Worm (Caenorhabditis elegans) whole organism, L2 larva: ENCODE data around the gene srsx-15.

Source experiments
- C34F6.9 ChIP-seq: fragments of 150-350 bp; optimal IDR thresholded peaks from 2 replicates; lab custom pipeline; 2014; ENCODE audit warnings: missing biosample characterization, missing genetic modification characterization
- F13H6.1 ChIP-seq: sonication (generic microtip); optimal IDR thresholded peaks from 2 replicates; lab custom pipeline; 2016; ENCODE audit warnings: missing genetic modification characterization, missing compliant biosample characterization
- R02D3.7 ChIP-seq: fragments of 150-350 bp; optimal IDR thresholded peaks from 2 replicates; lab custom pipeline; 2014; ENCODE audit warnings: missing biosample characterization, missing genetic modification characterization
- Y55F3AM.14 ChIP-seq: fragments of 200-800 bp; sonication (Bioruptor generic); optimal IDR thresholded peaks from 2 replicates; lab custom pipeline; 2018; ENCODE audit warnings: mild to moderate bottlenecking, missing genetic modification characterization, missing compliant biosample characterization
- ZK546.5 ChIP-seq: sonication (generic microtip); optimal IDR thresholded peaks from 2 replicates; lab custom pipeline; 2017; ENCODE audit warnings: missing biosample characterization, missing genetic modification characterization
- alr-1 ChIP-seq: fragments of 150-350 bp; optimal IDR thresholded peaks from 2 replicates; lab custom pipeline; 2014; ENCODE audit warnings: missing biosample characterization, missing genetic modification characterization
- ama-1 ChIP-seq: fragments of 150-350 bp; optimal IDR thresholded peaks from 2 replicates; lab custom pipeline; 2018; ENCODE audit warnings: inconsistent platforms
- blmp-1 ChIP-seq: sonication (generic microtip); optimal IDR thresholded peaks from 2 replicates; lab custom pipeline; 2017; ENCODE audit warnings: missing genetic modification characterization, mild to moderate bottlenecking, missing compliant biosample characterization, antibody characterized with exemption, moderate library complexity; ENCODE audit not compliant: insufficient read depth
- ceh-16 ChIP-seq: fragments of 150-350 bp; optimal IDR thresholded peaks from 2 replicates; lab custom pipeline; 2014; ENCODE audit warnings: missing biosample characterization, missing genetic modification characterization
- ceh-82 ChIP-seq: fragments of 150-350 bp; optimal IDR thresholded peaks from 2 replicates; lab custom pipeline; 2014; ENCODE audit warnings: missing biosample characterization, missing genetic modification characterization
- crh-2 ChIP-seq: sonication (generic microtip); optimal IDR thresholded peaks from 2 replicates; lab custom pipeline; 2017; ENCODE audit warnings: missing biosample characterization, missing genetic modification characterization
- dmd-4 ChIP-seq: sonication (generic microtip); optimal IDR thresholded peaks from 2 replicates; lab custom pipeline; 2017; ENCODE audit warnings: missing biosample characterization, missing genetic modification characterization
- egl-27 ChIP-seq: sonication (generic microtip); optimal IDR thresholded peaks from 3 replicates; lab custom pipeline; 2017; ENCODE audit warnings: missing biosample characterization, missing genetic modification reagents, missing genetic modification characterization
- elt-1 ChIP-seq: fragments of 150-350 bp; optimal IDR thresholded peaks from 2 replicates; lab custom pipeline; 2014; ENCODE audit warnings: missing biosample characterization, missing genetic modification characterization
- elt-3 ChIP-seq: sonication (generic microtip); optimal IDR thresholded peaks from 2 replicates; lab custom pipeline; 2017; ENCODE audit warnings: missing biosample characterization, missing genetic modification characterization
- fos-1 ChIP-seq: fragments of 150-350 bp; optimal IDR thresholded peaks from 2 replicates; lab custom pipeline; 2014; ENCODE audit warnings: missing biosample characterization, missing genetic modification characterization
- gmeb-1 ChIP-seq: fragments of 150-350 bp; optimal IDR thresholded peaks from 2 replicates; lab custom pipeline; 2014; ENCODE audit warnings: missing biosample characterization, missing genetic modification characterization
- lin-11 ChIP-seq: fragments of 150-350 bp; sonication (generic microtip); optimal IDR thresholded peaks from 2 replicates; lab custom pipeline; 2014; ENCODE audit warnings: missing biosample characterization, missing genetic modification characterization, inconsistent platforms, mixed read lengths
- lin-13 ChIP-seq: fragments of 150-350 bp; optimal IDR thresholded peaks from 2 replicates; lab custom pipeline; 2014; ENCODE audit warnings: missing biosample characterization, missing genetic modification reagents, missing genetic modification characterization
- lin-39 ChIP-seq: fragments of 150-350 bp; optimal IDR thresholded peaks from 2 replicates; lab custom pipeline; 2014; ENCODE audit warnings: missing biosample characterization, missing genetic modification reagents, missing genetic modification characterization
- lsy-2 ChIP-seq, 2 experiments: fragments of 150-350 bp in 1 of 2; sonication (generic microtip) in 1 of 2; optimal IDR thresholded peaks; 2 replicates each; lab custom pipeline; 2014 to 2017; ENCODE audit warnings: missing biosample characterization in 2 of 2, missing genetic modification characterization in 2 of 2
- mab-5 ChIP-seq: fragments of 150-350 bp; optimal IDR thresholded peaks from 2 replicates; lab custom pipeline; 2014; ENCODE audit warnings: missing biosample characterization, missing genetic modification characterization
- mbf-1 ChIP-seq: sonication (generic microtip); optimal IDR thresholded peaks from 2 replicates; lab custom pipeline; 2017; ENCODE audit warnings: missing biosample characterization, missing genetic modification characterization
- mdl-1 ChIP-seq, 2 experiments: fragments of 150-350 bp in 1 of 2; sonication (generic microtip) in 1 of 2; optimal IDR thresholded peaks; 2 replicates each; lab custom pipeline; 2017; ENCODE audit warnings: missing biosample characterization in 2 of 2, missing genetic modification characterization in 2 of 2
- nhr-11 ChIP-seq: fragments of 150-350 bp; optimal IDR thresholded peaks from 2 replicates; lab custom pipeline; 2014; ENCODE audit warnings: missing biosample characterization, missing genetic modification characterization
- nhr-12 ChIP-seq: fragments of 150-350 bp; optimal IDR thresholded peaks from 2 replicates; lab custom pipeline; 2014; ENCODE audit warnings: missing biosample characterization, missing genetic modification characterization
- nhr-25 ChIP-seq: fragments of 150-350 bp; sonication (generic microtip); optimal IDR thresholded peaks from 3 replicates; lab custom pipeline; 2014; ENCODE audit warnings: missing biosample characterization, missing genetic modification characterization
- nhr-6 ChIP-seq: fragments of 150-350 bp; optimal IDR thresholded peaks from 2 replicates; lab custom pipeline; 2014; ENCODE audit warnings: missing biosample characterization, missing genetic modification characterization
- peb-1 ChIP-seq: fragments of 150-350 bp; optimal IDR thresholded peaks from 2 replicates; lab custom pipeline; 2014; ENCODE audit warnings: missing biosample characterization, missing genetic modification characterization
- sem-4 ChIP-seq: fragments of 150-350 bp; optimal IDR thresholded peaks from 2 replicates; lab custom pipeline; 2014; ENCODE audit warnings: missing biosample characterization, missing genetic modification reagents, missing genetic modification characterization
- skn-1 ChIP-seq: sonication (generic microtip); optimal IDR thresholded peaks from 2 replicates; lab custom pipeline; 2017; ENCODE audit warnings: missing biosample characterization, missing genetic modification characterization
- sma-3 ChIP-seq: sonication (generic microtip); optimal IDR thresholded peaks from 2 replicates; lab custom pipeline; 2016; ENCODE audit warnings: missing genetic modification reagents, missing genetic modification characterization, missing compliant biosample characterization
- sma-9 ChIP-seq, 2 experiments: fragments of 150-350 bp in 1 of 2; sonication (generic microtip) in 1 of 2; optimal IDR thresholded peaks; 2 replicates each; lab custom pipeline; 2014 to 2016; ENCODE audit warnings: missing genetic modification characterization in 2 of 2, mild to moderate bottlenecking in 1 of 2, missing biosample characterization in 1 of 2, missing compliant biosample characterization in 1 of 2, missing genetic modification reagents in 1 of 2, moderate library complexity in 1 of 2
- snpc-4 ChIP-seq: fragments of 150-350 bp; optimal IDR thresholded peaks from 2 replicates; lab custom pipeline; 2014; ENCODE audit warnings: missing biosample characterization, missing genetic modification characterization
- unc-39 ChIP-seq: fragments of 150-350 bp; optimal IDR thresholded peaks from 2 replicates; lab custom pipeline; 2014; ENCODE audit warnings: missing biosample characterization, missing genetic modification characterization
- unc-55 ChIP-seq: fragments of 150-350 bp; sonication (generic microtip); optimal IDR thresholded peaks from 3 replicates; lab custom pipeline; 2014; ENCODE audit warnings: missing biosample characterization, missing genetic modification reagents, missing genetic modification characterization
- unc-62 ChIP-seq: fragments of 150-350 bp; optimal IDR thresholded peaks from 2 replicates; lab custom pipeline; 2014; ENCODE audit warnings: missing biosample characterization, missing genetic modification reagents, missing genetic modification characterization
- ztf-1 ChIP-seq: fragments of 200-800 bp; sonication (Bioruptor generic); conservative IDR thresholded peaks from 2 replicates; pipeline ENCODE4 v1.3.6; 2022; ENCODE audit warnings: missing genetic modification characterization, missing compliant biosample characterization
- ztf-11 ChIP-seq: sonication (generic microtip); optimal IDR thresholded peaks from 2 replicates; lab custom pipeline; 2017; ENCODE audit warnings: missing biosample characterization, missing genetic modification characterization
- ztf-4 ChIP-seq: fragments of 150-350 bp; optimal IDR thresholded peaks from 2 replicates; lab custom pipeline; 2014; ENCODE audit warnings: missing biosample characterization, missing genetic modification characterization

The srsx-15 gene

ce11 chrIV:5632536-5632935, 8.9 kb upstream of the srsx-15 start:
- TF ChIP-seq peb-1 (tag; lab: Kevin White, UChicago) (no peak), lsy-2 (tag; optimal IDR thresholded peaks at IDR 0.05; lab: Kevin White, UChicago) (no peak), Y55F3AM.14 (no peak), lin-11 (tag; lab: Kevin White, UChicago) (no peak), snpc-4 (tag; lab: Kevin White, UChicago) (no peak), mab-5 (tag; lab: Kevin White, UChicago) (no peak), ceh-16 (no peak), sem-4 (tag; lab: Kevin White, UChicago) (no peak), C34F6.9 (tag; lab: Kevin White, UChicago) (no peak), ama-1 (lab: Kevin White, UChicago) (no peak), elt-3 (tag; lab: Kevin White, UChicago) (no peak), unc-55 (no peak)

DNA sequence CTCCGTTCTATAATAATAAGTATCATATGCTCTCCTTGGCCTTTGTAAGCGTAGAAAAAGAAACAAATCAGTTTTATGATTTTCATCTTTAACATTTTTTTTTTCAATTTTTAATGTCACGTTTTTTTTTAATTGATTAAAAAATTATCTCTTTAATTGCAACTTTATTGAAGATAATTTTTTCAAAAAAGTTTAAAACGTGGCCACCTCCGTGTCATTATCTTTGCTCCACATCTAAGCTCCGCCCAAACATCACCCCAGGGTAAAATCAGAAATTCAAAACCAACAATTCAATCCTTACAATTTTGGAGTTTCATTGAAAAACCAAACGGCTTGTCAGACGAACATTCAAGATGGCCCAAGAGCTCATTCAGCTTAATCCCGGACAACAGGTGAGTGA, 8.0 kb upstream of the srsx-15 start, which contains the start of gene ttbk-8.2:
Gene ttbk-8.2, plus strand, starts transcription at position 301 of the 400 bp plus-strand sequence.
- no peak for TF ChIP-seq peb-1 (tag; lab: Kevin White, UChicago)
- TF ChIP-seq alr-1 (tag; lab: Kevin White, UChicago) = no peak
- TF ChIP-seq skn-1 = no peak
- no peak for TF ChIP-seq Y55F3AM.14
- no peak for TF ChIP-seq fos-1 (tag; lab: Kevin White, UChicago)
- TF ChIP-seq lin-13 (GFP tag; lab: Kevin White, UChicago) = no peak
- TF ChIP-seq ceh-82 (tag; lab: Kevin White, UChicago) = no peak
- TF ChIP-seq nhr-25 (tag; lab: Kevin White, UChicago) = no peak
- TF ChIP-seq elt-1 = no peak
- no peak for TF ChIP-seq crh-2 (tag; lab: Kevin White, UChicago)
- no peak for TF ChIP-seq nhr-12 (tag; lab: Kevin White, UChicago)
- no peak for TF ChIP-seq R02D3.7 (tag; lab: Kevin White, UChicago)
- TF ChIP-seq ZK546.5 = no peak
- no peak for TF ChIP-seq ceh-16

DNA sequence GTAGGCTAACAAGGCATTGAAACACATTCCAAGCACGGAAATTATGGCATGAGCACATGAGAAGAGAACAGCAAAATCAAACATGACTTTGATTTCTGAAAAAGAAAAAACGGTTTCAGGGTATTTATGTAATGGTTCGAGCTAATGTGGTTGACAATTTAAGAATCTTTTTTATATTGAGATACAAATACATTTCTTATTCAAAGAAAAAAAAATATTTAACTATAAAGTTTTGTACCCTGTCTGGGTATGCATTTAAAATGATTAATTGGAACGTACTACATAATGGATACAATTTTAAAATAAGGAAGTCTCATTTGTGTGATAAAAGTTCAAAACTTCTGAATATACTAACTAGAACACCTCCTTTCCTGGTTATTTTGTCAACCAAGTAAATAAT, 6.5 kb upstream of the srsx-15 start, which contains the start of gene srd-12:
Gene srd-12, minus strand, starts transcription at position 101 of the 400 bp plus-strand sequence.
- TF ChIP-seq dmd-4 (tag; lab: Kevin White, UChicago) = no peak
- TF ChIP-seq lin-13 (GFP tag; lab: Kevin White, UChicago) = no peak
- no peak for TF ChIP-seq sem-4 (tag; lab: Kevin White, UChicago)
- no peak for TF ChIP-seq blmp-1 (tag; lab: Kevin White, UChicago)
- TF ChIP-seq egl-27 (tag; lab: Kevin White, UChicago) = no peak
- TF ChIP-seq ZK546.5 = no peak
- TF ChIP-seq lin-39 (tag; lab: Kevin White, UChicago) = no peak
- no peak for TF ChIP-seq peb-1 (tag; lab: Kevin White, UChicago)
- TF ChIP-seq sma-3 = no peak
- TF ChIP-seq fos-1 (tag; lab: Kevin White, UChicago) = no peak
- no peak for TF ChIP-seq ztf-11 (tag; lab: Kevin White, UChicago)
- no peak for TF ChIP-seq nhr-6
- TF ChIP-seq nhr-25 (tag; lab: Kevin White, UChicago) = no peak
- no peak for TF ChIP-seq ztf-1 (GFP tag; lab: Robert Waterston, UW)
- no peak for TF ChIP-seq lsy-2 (tag; optimal IDR thresholded peaks at IDR 0.05; lab: Kevin White, UChicago)
- TF ChIP-seq alr-1 (tag; lab: Kevin White, UChicago) = no peak
- no peak for TF ChIP-seq unc-62 (GFP tag; lab: Kevin White, UChicago)
- no peak for TF ChIP-seq R02D3.7 (tag; lab: Kevin White, UChicago)

DNA sequence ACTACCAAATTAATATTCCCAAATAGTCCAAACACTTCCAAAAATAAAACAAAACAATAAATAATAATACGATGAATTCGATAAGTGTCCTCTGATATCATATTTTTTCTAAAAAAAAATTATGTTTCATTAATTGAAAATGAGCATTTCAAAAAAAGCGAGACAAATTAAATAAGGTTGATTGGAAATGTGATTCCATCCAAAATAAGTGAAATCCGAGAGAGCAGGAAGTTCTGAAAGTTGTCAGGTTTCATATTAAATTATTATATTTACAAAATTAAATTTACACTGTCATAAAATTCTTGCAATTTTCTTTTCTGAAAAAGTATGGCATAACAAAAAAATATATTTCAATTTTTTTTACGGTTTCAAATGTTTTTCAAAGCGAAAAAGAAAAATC, 3.4 kb upstream of the srsx-15 start, which contains the start of gene srsx-14:
Gene srsx-14, minus strand, starts transcription at position 101 of the 400 bp plus-strand sequence.
- TF ChIP-seq unc-55 (no peak), ceh-82 (tag; lab: Kevin White, UChicago) (no peak), sma-3 (no peak), mbf-1 (tag; lab: Kevin White, UChicago) (no peak), F13H6.1 (no peak), ztf-1 (GFP tag; lab: Robert Waterston, UW) (no peak), lsy-2 (tag; optimal IDR thresholded peaks at IDR 0.05; lab: Kevin White, UChicago) (no peak), blmp-1 (tag; lab: Kevin White, UChicago) (no peak), crh-2 (tag; lab: Kevin White, UChicago) (no peak), nhr-12 (tag; lab: Kevin White, UChicago) (no peak), nhr-6 (no peak), sma-9 (GFP tag; optimal IDR thresholded peaks at IDR 0.05; lab: Kevin White, UChicago) (no peak), sma-9 (tag; optimal IDR thresholded peaks at IDR 0.05; lab: Kevin White, UChicago) (no peak), mdl-1 (tag; optimal IDR thresholded peaks at IDR 0.05; lab: Kevin White, UChicago) (no peak), gmeb-1 (tag; lab: Kevin White, UChicago) (no peak), nhr-11 (tag; lab: Kevin White, UChicago) (no peak), alr-1 (tag; lab: Kevin White, UChicago) (no peak), unc-39 (no peak), ztf-4 (no peak)
